Fruit fly (Drosophila melanogaster): ENCODE data around the gene CG15147.

The CG15147 gene

dm6 chr2L:17625992-17626391 is at the start of gene CG15147:
TSS of gene CG15147 (minus strand) at chr2L:17626381.
- TF ChIP-seq noc (tag; optimal IDR thresholded peaks at IDR 0.05) = no peak

dm6 chr2L:17671222-17671621 is 45.0 kb upstream of the CG15147 start:
- no peak for TF ChIP-seq noc (tag; optimal IDR thresholded peaks at IDR 0.05)

dm6 chr2L:17650812-17651211 is 24.6 kb upstream of the CG15147 start:
- no peak for TF ChIP-seq noc (tag; optimal IDR thresholded peaks at IDR 0.05)

- no peak for TF ChIP-seq noc (tag; optimal IDR thresholded peaks at IDR 0.05)
Observed at dm6 chr2L:17627559-17627958, 1.4 kb upstream of the CG15147 start, which contains the start of gene CG43054. TSS of gene CG43054 (plus strand) at chr2L:17627859.

- TF ChIP-seq noc (tag; optimal IDR thresholded peaks at IDR 0.05) = no peak
Observed at dm6 chr2L:17621194-17621593, 5.0 kb downstream of the CG15147 start.

dm6 chr2L:17615471-17615870 is 10.7 kb downstream of the CG15147 start:
- no peak for TF ChIP-seq noc (tag; optimal IDR thresholded peaks at IDR 0.05)

- TF ChIP-seq noc (tag; optimal IDR thresholded peaks at IDR 0.05) = no peak
Observed at dm6 chr2L:17603152-17603551, 23.0 kb downstream of the CG15147 start.

- no peak for TF ChIP-seq noc (tag; optimal IDR thresholded peaks at IDR 0.05)
Observed at dm6 chr2L:17594087-17594486, 32.1 kb downstream of the CG15147 start.

- no peak for TF ChIP-seq noc (tag; optimal IDR thresholded peaks at IDR 0.05)
Observed at dm6 chr2L:17591960-17592359, 34.2 kb downstream of the CG15147 start, which contains the start of the genes Sytalpha and CG6870. TSS of gene Sytalpha (plus strand) at chr2L:17592260. TSS of gene CG6870 (minus strand) at chr2L:17592299.

- no peak for TF ChIP-seq noc (tag; optimal IDR thresholded peaks at IDR 0.05)
Observed at dm6 chr2L:17589853-17590252, 36.3 kb downstream of the CG15147 start.

- TF ChIP-seq noc (tag; optimal IDR thresholded peaks at IDR 0.05) = no peak
Observed at dm6 chr2L:17589115-17589514, 37.1 kb downstream of the CG15147 start, which contains the start of gene Oli. TSS of gene Oli (plus strand) at chr2L:17589184.

- TF ChIP-seq noc (tag; optimal IDR thresholded peaks at IDR 0.05) = no peak
Observed at dm6 chr2L:17588173-17589082, 37.8 kb downstream of the CG15147 start.

dm6 chr2L:17586750-17587149 is 39.4 kb downstream of the CG15147 start:
- no peak for TF ChIP-seq noc (tag; optimal IDR thresholded peaks at IDR 0.05)

dm6 chr2L:17585000-17585399 is 41.2 kb downstream of the CG15147 start:
- TF ChIP-seq noc (tag; optimal IDR thresholded peaks at IDR 0.05) = no peak

dm6 chr2L:17582994-17583393 is 43.2 kb downstream of the CG15147 start:
- no peak for TF ChIP-seq noc (tag; optimal IDR thresholded peaks at IDR 0.05)

All from whole organism, larva.